Worm (Caenorhabditis elegans): ENCODE data around the gene perm-3.
A peak's percentile ranks its signal among the peaks of the same experiment; 100 is the strongest.

The perm-3 gene

ce11 chrIV:5353364-5353763 is 41.2 kb downstream of the perm-3 start, which contains the start of gene Y4C6B.7:
TSS of gene Y4C6B.7 (minus strand) at chrIV:5353464.
- TF ChIP-seq aly-2 (tag; optimal IDR thresholded peaks at IDR 0.05) (no peak), unc-62 (GFP tag; optimal IDR thresholded peaks at IDR 0.05) (no peak), ama-1 (optimal IDR thresholded peaks at IDR 0.05) (no peak), fkh-2 (tag; optimal IDR thresholded peaks at IDR 0.05) (no peak), fos-1 (tag; optimal IDR thresholded peaks at IDR 0.05) (no peak), ceh-82 (tag; optimal IDR thresholded peaks at IDR 0.05) (no peak), nhr-76 (tag; optimal IDR thresholded peaks at IDR 0.05) (no peak), sea-2 (GFP tag; optimal IDR thresholded peaks at IDR 0.05) (no peak), daf-12 (tag; optimal IDR thresholded peaks at IDR 0.05) (no peak), ceh-16 (tag; optimal IDR thresholded peaks at IDR 0.05) (no peak), nhr-12 (tag; optimal IDR thresholded peaks at IDR 0.05) (no peak), ceh-28 (tag; optimal IDR thresholded peaks at IDR 0.05) (no peak), pqm-1 (tag; optimal IDR thresholded peaks at IDR 0.05) (no peak), ztf-4 (tag; optimal IDR thresholded peaks at IDR 0.05) (no peak), hmg-11 (tag; optimal IDR thresholded peaks at IDR 0.05) (no peak), nhr-25 (tag; optimal IDR thresholded peaks at IDR 0.05) (no peak), nhr-77 (tag; optimal IDR thresholded peaks at IDR 0.05) (no peak), ceh-9 (tag; optimal IDR thresholded peaks at IDR 0.05) (no peak), ztf-11 (tag; optimal IDR thresholded peaks at IDR 0.05) (no peak), nhr-43 (tag; optimal IDR thresholded peaks at IDR 0.05; ENCODE audit: poor library complexity, severe bottlenecking) (no peak)

DNA sequence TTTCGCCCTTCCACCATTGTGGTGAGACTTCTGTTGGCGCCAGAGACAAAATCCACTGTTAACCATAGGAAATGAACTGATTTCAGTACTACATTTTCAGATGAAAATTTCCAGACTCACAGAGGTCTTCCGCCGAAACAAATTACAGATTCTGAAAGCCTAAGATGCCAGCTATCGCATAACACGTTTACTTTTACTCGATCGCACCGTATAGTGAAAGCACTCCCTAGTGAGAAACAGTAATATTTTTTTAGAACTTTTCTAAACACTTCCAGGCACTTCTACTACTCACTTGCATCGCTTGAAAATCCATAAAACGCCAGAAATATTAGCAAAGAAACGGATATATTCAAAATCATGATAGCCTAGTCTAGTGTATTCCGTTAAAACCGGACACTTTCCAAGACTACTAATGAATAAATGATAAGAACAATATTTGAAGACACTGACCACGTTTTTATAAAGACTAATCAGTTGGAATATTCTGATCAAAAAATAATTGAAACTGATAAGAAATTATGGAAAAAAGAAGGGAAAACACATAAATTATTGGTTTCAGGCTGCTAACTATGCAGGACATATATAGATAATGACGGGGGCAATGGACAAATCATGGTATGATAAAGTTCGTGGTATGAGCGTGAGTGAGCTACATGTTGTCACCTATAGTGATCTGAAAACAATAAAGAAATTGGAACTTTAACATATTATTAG is 44.0 kb downstream of the perm-3 start, which contains the start of gene gba-4:
Gene gba-4, minus strand, starts transcription at position 418 of the 714 bp plus-strand sequence.
- TF ChIP-seq elt-2 (tag; optimal IDR thresholded peaks at IDR 0.05) = peak; percentile 81
- TF ChIP-seq pqm-1 (tag; optimal IDR thresholded peaks at IDR 0.05) = peak; percentile 42

ce11 chrIV:5344168-5344567 is 50.4 kb downstream of the perm-3 start:
- no peak for TF ChIP-seq ZK546.5 (tag; optimal IDR thresholded peaks at IDR 0.05)
- peak; percentile 30 for TF ChIP-seq elt-2 (tag; optimal IDR thresholded peaks at IDR 0.05)
- TF ChIP-seq nhr-237 (tag; optimal IDR thresholded peaks at IDR 0.05) = no peak
- TF ChIP-seq R02D3.7 (tag; optimal IDR thresholded peaks at IDR 0.05) = no peak
- TF ChIP-seq egl-27 (tag; optimal IDR thresholded peaks at IDR 0.05) = no peak
- TF ChIP-seq jun-1 (tag; optimal IDR thresholded peaks at IDR 0.05) = no peak
- TF ChIP-seq nhr-77 (tag; optimal IDR thresholded peaks at IDR 0.05) = no peak
- peak; percentile 22 for TF ChIP-seq pqm-1 (tag; optimal IDR thresholded peaks at IDR 0.05)
- no peak for TF ChIP-seq elt-3 (tag; optimal IDR thresholded peaks at IDR 0.05)
- TF ChIP-seq lin-39 (tag; optimal IDR thresholded peaks at IDR 0.05) = no peak
- no peak for TF ChIP-seq ama-1 (optimal IDR thresholded peaks at IDR 0.05)
- no peak for TF ChIP-seq ztf-4 (tag; optimal IDR thresholded peaks at IDR 0.05)
- peak; percentile 13 for TF ChIP-seq nfya-1 (tag; optimal IDR thresholded peaks at IDR 0.05; ENCODE audit: insufficient read depth)
- peak; percentile 17 for TF ChIP-seq nhr-43 (tag; optimal IDR thresholded peaks at IDR 0.05; ENCODE audit: poor library complexity, severe bottlenecking)

Data from whole organism, L3 larva.